Worm (Caenorhabditis elegans): ENCODE data around the gene gcy-37.
A peak's percentile ranks its signal among the peaks of the same experiment; 100 is the strongest.

The gcy-37 gene

ce11 chrIV:2159069-2159468 is at the start of gene gcy-37:
Gene gcy-37 (minus strand): TSS chrIV:2159169.
- no peak for TF ChIP-seq F37B4.10 (GFP tag; IDR thresholded peaks at IDR 0.05)
- TF ChIP-seq chd-7 (tag; optimal IDR thresholded peaks at IDR 0.05): no peak
- no peak for TF ChIP-seq snpc-1.3 (tag; optimal IDR thresholded peaks at IDR 0.05; ENCODE audit: insufficient read depth)
- TF ChIP-seq T07F8.4 (tag; optimal IDR thresholded peaks at IDR 0.05): no peak
- TF ChIP-seq rec-8 (tag; optimal IDR thresholded peaks at IDR 0.05): no peak
- no peak for TF ChIP-seq ceh-58 (GFP tag; IDR thresholded peaks at IDR 0.05)
- no peak for TF ChIP-seq ama-1 (optimal IDR thresholded peaks at IDR 0.05)
- TF ChIP-seq ama-1 (GFP tag; optimal IDR thresholded peaks at IDR 0.05): no peak
- TF ChIP-seq akir-1 (GFP tag; optimal IDR thresholded peaks at IDR 0.05): no peak
- no peak for TF ChIP-seq pha-4 (tag; optimal IDR thresholded peaks at IDR 0.05)
- no peak for TF ChIP-seq nhr-120 (GFP tag; IDR thresholded peaks at IDR 0.05)

- no peak for TF ChIP-seq hlh-26 (GFP tag; conservative IDR thresholded peaks at IDR 0.05)
- no peak for TF ChIP-seq F37B4.10 (GFP tag; IDR thresholded peaks at IDR 0.05)
- TF ChIP-seq Y95B8A.8 (GFP tag; IDR thresholded peaks at IDR 0.05): no peak
- no peak for TF ChIP-seq dpff-1 (tag; optimal IDR thresholded peaks at IDR 0.05)
- TF ChIP-seq F33H1.4 (GFP tag; IDR thresholded peaks at IDR 0.05): no peak
- no peak for TF ChIP-seq ama-1 (optimal IDR thresholded peaks at IDR 0.05)
- TF ChIP-seq ama-1 (GFP tag; optimal IDR thresholded peaks at IDR 0.05): no peak
- TF ChIP-seq nfyb-1 (GFP tag; IDR thresholded peaks at IDR 0.05): no peak
- TF ChIP-seq snpc-4 (GFP tag; optimal IDR thresholded peaks at IDR 0.05): no peak
- no peak for TF ChIP-seq snpc-4 (tag; optimal IDR thresholded peaks at IDR 0.05)
- TF ChIP-seq ccch-3 (GFP tag; optimal IDR thresholded peaks at IDR 0.05): no peak
- TF ChIP-seq dox-1 (GFP tag; IDR thresholded peaks at IDR 0.05): no peak
- no peak for TF ChIP-seq fkh-3 (tag; optimal IDR thresholded peaks at IDR 0.05)
- TF ChIP-seq atf-7 (tag; optimal IDR thresholded peaks at IDR 0.05): no peak
- TF ChIP-seq snpc-1.3 (tag; optimal IDR thresholded peaks at IDR 0.05; ENCODE audit: insufficient read depth): no peak
Measured at ce11 chrIV:2198741-2199140, 39.8 kb upstream of the gcy-37 start, which contains the start of gene Y71G10AR.4. Gene Y71G10AR.4 (plus strand): TSS chrIV:2199041.

DNA sequence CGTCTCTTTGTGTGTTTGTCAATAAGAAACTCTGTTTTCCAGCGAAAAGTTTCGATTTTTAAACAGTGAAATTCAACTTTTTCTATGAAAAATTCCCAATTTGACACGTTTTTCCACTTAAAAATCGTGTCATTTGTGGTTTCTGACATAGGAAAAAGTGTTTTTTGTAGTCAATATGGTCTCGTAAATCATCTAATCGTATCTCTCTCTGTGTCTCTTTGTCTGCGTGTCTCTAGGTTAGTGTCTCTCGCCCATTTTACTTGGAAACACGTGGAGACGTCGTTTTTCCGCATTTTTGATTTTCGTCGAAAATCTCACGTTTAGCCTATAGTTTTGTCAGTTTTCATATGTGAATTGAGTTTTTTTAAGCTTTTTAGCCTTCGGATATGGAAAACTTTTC is 36.6 kb upstream of the gcy-37 start:
- TF ChIP-seq pha-4 (tag; optimal IDR thresholded peaks at IDR 0.05) (no peak), ceh-91 (GFP tag; IDR thresholded peaks at IDR 0.05) (no peak), ceh-100 (GFP tag; IDR thresholded peaks at IDR 0.05) (no peak), ztf-26 (tag; optimal IDR thresholded peaks at IDR 0.05) (no peak), tlf-1 (GFP tag; optimal IDR thresholded peaks at IDR 0.05) (no peak), egl-44 (GFP tag; IDR thresholded peaks at IDR 0.05) (no peak), akir-1 (GFP tag; optimal IDR thresholded peaks at IDR 0.05) (no peak), F39B2.1 (GFP tag; IDR thresholded peaks at IDR 0.05) (no peak), nfyb-1 (GFP tag; IDR thresholded peaks at IDR 0.05) (no peak), attf-6 (GFP tag; IDR thresholded peaks at IDR 0.05) (no peak), B0336.3 (GFP tag; IDR thresholded peaks at IDR 0.05) (no peak)

ce11 chrIV:2193558-2193957 is 34.6 kb upstream of the gcy-37 start:
- no peak for TF ChIP-seq attf-5 (GFP tag; optimal IDR thresholded peaks at IDR 0.05)
- no peak for TF ChIP-seq ztf-3 (GFP tag; optimal IDR thresholded peaks at IDR 0.05)
- no peak for TF ChIP-seq chd-7 (tag; optimal IDR thresholded peaks at IDR 0.05)

ce11 chrIV:2193037-2193436 is 34.1 kb upstream of the gcy-37 start:
- no peak for TF ChIP-seq pbrm-1 (GFP tag; IDR thresholded peaks at IDR 0.05)
- peak; percentile 60 for TF ChIP-seq atf-7 (tag; optimal IDR thresholded peaks at IDR 0.05)
